Worm (Caenorhabditis elegans) whole organism, late embryonic: ENCODE results near the gene M04B2.4.

Source experiments
- F13H6.1 ChIP-seq: sonication (generic microtip); optimal IDR thresholded peaks from 2 replicates; lab custom pipeline; 2016; ENCODE audit warnings: missing genetic modification characterization, missing compliant biosample characterization
- K09A11.1 ChIP-seq: sonication (generic microtip); optimal IDR thresholded peaks from 2 replicates; lab custom pipeline; 2017; ENCODE audit warnings: antibody characterized with exemption, mild to moderate bottlenecking, missing genetic modification characterization, missing compliant biosample characterization; ENCODE audit not compliant: insufficient read depth
- elt-4 ChIP-seq: sonication (generic microtip); optimal IDR thresholded peaks from 2 replicates; lab custom pipeline; 2016; ENCODE audit warnings: missing genetic modification characterization, missing compliant biosample characterization
- eyg-1 ChIP-seq: sonication (generic microtip); optimal IDR thresholded peaks from 2 replicates; lab custom pipeline; 2016; ENCODE audit warnings: missing genotype, missing genetic modification characterization, missing compliant biosample characterization
- fkh-6 ChIP-seq: sonication (generic microtip); optimal IDR thresholded peaks from 2 replicates; lab custom pipeline; 2016; ENCODE audit warnings: missing genetic modification characterization, missing compliant biosample characterization
- hlh-15 ChIP-seq: sonication (generic microtip); optimal IDR thresholded peaks from 2 replicates; lab custom pipeline; 2016; ENCODE audit warnings: missing genetic modification characterization, missing compliant biosample characterization
- hlh-30 ChIP-seq: sonication (generic microtip); optimal IDR thresholded peaks from 2 replicates; lab custom pipeline; 2017; ENCODE audit warnings: antibody characterized with exemption, missing genetic modification characterization, missing compliant biosample characterization; ENCODE audit not compliant: insufficient read depth
- hlh-6 ChIP-seq: sonication (generic microtip); optimal IDR thresholded peaks from 2 replicates; lab custom pipeline; 2016; ENCODE audit warnings: missing genotype, missing genetic modification characterization, missing compliant biosample characterization
- lin-11 ChIP-seq: fragments of 200-800 bp; sonication (Bioruptor generic); optimal IDR thresholded peaks from 2 replicates; lab custom pipeline; 2018; ENCODE audit warnings: mild to moderate bottlenecking, missing genetic modification characterization, missing compliant biosample characterization
- nhr-11 ChIP-seq: fragments of 150-350 bp; optimal IDR thresholded peaks from 2 replicates; lab custom pipeline; 2014; ENCODE audit warnings: missing biosample characterization, missing genetic modification characterization
- nhr-232 ChIP-seq: sonication (generic microtip); optimal IDR thresholded peaks from 2 replicates; lab custom pipeline; 2016; ENCODE audit warnings: missing genetic modification characterization, missing compliant biosample characterization
- npax-4 ChIP-seq: sonication (generic microtip); optimal IDR thresholded peaks from 2 replicates; lab custom pipeline; 2016; ENCODE audit warnings: missing genetic modification characterization, missing compliant biosample characterization
- pag-3 ChIP-seq: sonication (generic microtip); optimal IDR thresholded peaks from 2 replicates; lab custom pipeline; 2016; ENCODE audit warnings: missing compliant biosample characterization, missing genetic modification characterization, borderline replicate concordance
- zip-5 ChIP-seq: sonication (generic microtip); optimal IDR thresholded peaks from 2 replicates; lab custom pipeline; 2016; ENCODE audit warnings: missing genetic modification characterization, missing compliant biosample characterization

DNA sequence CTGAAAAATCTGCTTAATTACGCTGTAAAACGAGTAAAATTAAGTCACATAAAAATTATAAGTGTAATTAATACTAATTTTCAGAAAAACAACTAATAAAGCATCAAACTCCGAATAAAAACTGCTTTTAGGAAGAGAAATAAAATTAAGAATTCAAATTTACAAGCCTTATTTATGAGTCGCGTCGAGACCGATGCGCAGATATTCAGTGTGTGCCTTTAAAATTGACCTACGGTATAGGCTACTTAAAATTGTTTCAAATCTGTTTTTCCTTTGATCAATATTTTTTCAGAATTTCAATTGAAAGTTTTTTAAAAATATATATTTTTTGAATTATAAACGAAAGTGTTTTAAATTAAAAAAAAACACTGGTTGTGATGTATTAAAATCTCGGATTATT, 22.7 kb downstream of the M04B2.4 start, which contains the start of gene sms-1:
- TF ChIP-seq zip-5 (tag; lab: Kevin White, UChicago): no peak
- no peak for TF ChIP-seq nhr-232
- no peak for TF ChIP-seq hlh-15 (tag; lab: Kevin White, UChicago)
- no peak for TF ChIP-seq hlh-6 (tag; lab: Kevin White, UChicago)
- no peak for TF ChIP-seq hlh-30 (tag; lab: Kevin White, UChicago)
- TF ChIP-seq elt-4 (tag; lab: Kevin White, UChicago): no peak
- no peak for TF ChIP-seq fkh-6 (tag; lab: Kevin White, UChicago)
- TF ChIP-seq npax-4: no peak
- TF ChIP-seq pag-3 (tag; lab: Kevin White, UChicago): no peak
- no peak for TF ChIP-seq lin-11
- no peak for TF ChIP-seq F13H6.1 (tag; lab: Kevin White, UChicago)
- TF ChIP-seq K09A11.1 (tag; lab: Kevin White, UChicago): no peak
- TF ChIP-seq eyg-1 (tag; lab: Kevin White, UChicago): no peak
- no peak for TF ChIP-seq nhr-11
